Fruit fly (Drosophila melanogaster) whole organism, embryonic: ENCODE measurements around the gene CG4004.

Experiments
- Asciz ChIP-seq: fragments of 200-800 bp; sonication (Bioruptor generic); optimal IDR thresholded peaks from 2 replicates; lab custom pipeline; 2017; ENCODE audit warnings: missing biosample characterization, mild to moderate bottlenecking, missing genetic modification characterization, missing genetic modification reagents
- CG10654 ChIP-seq: fragments of 200-800 bp; sonication (Bioruptor generic); optimal IDR thresholded peaks from 2 replicates; lab custom pipeline; 2016; ENCODE audit warnings: missing biosample characterization, missing genetic modification characterization
- CG11085 ChIP-seq: fragments of 200-800 bp; sonication (Bioruptor generic); IDR thresholded peaks from 2 replicates; pipeline ENCODE4 v1.3.6; 2022; ENCODE audit warnings: missing biosample characterization, missing genetic modification characterization
- CG12391 ChIP-seq: fragments of 200-800 bp; sonication (Bioruptor generic); optimal IDR thresholded peaks from 3 replicates; lab custom pipeline; 2018; ENCODE audit warnings: missing biosample characterization, mild to moderate bottlenecking, missing genetic modification characterization, moderate library complexity
- CG13424 ChIP-seq: fragments of 200-800 bp; sonication (Bioruptor generic); optimal IDR thresholded peaks from 2 replicates; lab custom pipeline; 2019; ENCODE audit warnings: missing biosample characterization, mild to moderate bottlenecking, missing genetic modification characterization, moderate library complexity
- CG14050 ChIP-seq: fragments of 200-800 bp; sonication (Bioruptor generic); IDR thresholded peaks from 3 replicates; pipeline ENCODE4 v1.3.6; 2022; ENCODE audit warnings: missing biosample characterization, missing genetic modification characterization
- CG15011 ChIP-seq: fragments of 200-800 bp; sonication (Bioruptor generic); optimal IDR thresholded peaks from 3 replicates; lab custom pipeline; 2018; ENCODE audit warnings: missing biosample characterization, mild to moderate bottlenecking, missing genetic modification characterization
- CG15269 ChIP-seq: fragments of 200-800 bp; sonication (Bioruptor generic); optimal IDR thresholded peaks from 2 replicates; lab custom pipeline; 2018; ENCODE audit warnings: missing biosample characterization, mild to moderate bottlenecking, missing genetic modification characterization, moderate library complexity
- CG1529 ChIP-seq: fragments of 200-800 bp; sonication (Bioruptor generic); optimal IDR thresholded peaks from 3 replicates; lab custom pipeline; 2018; ENCODE audit warnings: missing biosample characterization, missing genetic modification characterization
- CG1603 ChIP-seq: fragments of 200-800 bp; sonication (Bioruptor generic); optimal IDR thresholded peaks from 2 replicates; lab custom pipeline; 2019; ENCODE audit warnings: missing biosample characterization, mild to moderate bottlenecking, missing genetic modification characterization, moderate library complexity
- CG17802 ChIP-seq: fragments of 200-800 bp; sonication (Bioruptor generic); optimal IDR thresholded peaks from 2 replicates; lab custom pipeline; 2018; ENCODE audit warnings: missing biosample characterization, mild to moderate bottlenecking, missing genetic modification characterization, moderate library complexity
- CG18262 ChIP-seq: fragments of 200-800 bp; optimal IDR thresholded peaks from 3 replicates; lab custom pipeline; 2019; ENCODE audit warnings: missing biosample characterization, mild to moderate bottlenecking, missing genetic modification characterization, moderate library complexity
- CG18476 ChIP-seq: fragments of 200-800 bp; sonication (Bioruptor generic); optimal IDR thresholded peaks from 2 replicates; lab custom pipeline; 2016; ENCODE audit warnings: missing biosample characterization, mild to moderate bottlenecking, missing genetic modification characterization
- CG18619 ChIP-seq: fragments of 200-800 bp; sonication (Bioruptor generic); optimal IDR thresholded peaks from 3 replicates; lab custom pipeline; 2017; ENCODE audit warnings: missing biosample characterization, mild to moderate bottlenecking, missing genetic modification characterization
- CG2116 ChIP-seq: fragments of 200-800 bp; sonication (Bioruptor generic); optimal IDR thresholded peaks from 3 replicates; lab custom pipeline; 2018; ENCODE audit warnings: missing biosample characterization, mild to moderate bottlenecking, missing genetic modification characterization
- CG31441 ChIP-seq: fragments of 200-800 bp; sonication (Bioruptor generic); IDR thresholded peaks from 2 replicates; pipeline ENCODE4 v1.3.6; 2022; ENCODE audit warnings: missing biosample characterization, missing genetic modification characterization
- CG33213 ChIP-seq: fragments of 200-800 bp; sonication (Bioruptor generic); optimal IDR thresholded peaks from 3 replicates; lab custom pipeline; 2016; ENCODE audit warnings: missing biosample characterization, missing genetic modification characterization
- CG42726 ChIP-seq: fragments of 200-800 bp; sonication (Bioruptor generic); IDR thresholded peaks from 2 replicates; pipeline ENCODE4 v1.3.6; 2022; ENCODE audit warnings: missing biosample characterization, missing genetic modification characterization; ENCODE audit not compliant: partially characterized antibody
- CG6765 ChIP-seq: fragments of 200-800 bp; sonication (Bioruptor generic); optimal IDR thresholded peaks from 3 replicates; lab custom pipeline; 2017; ENCODE audit warnings: missing biosample characterization, mild to moderate bottlenecking, missing genetic modification characterization
- CG6813 ChIP-seq: fragments of 200-800 bp; sonication (Bioruptor generic); optimal IDR thresholded peaks from 2 replicates; lab custom pipeline; 2017; ENCODE audit warnings: missing biosample characterization, missing genetic modification characterization, mild to moderate bottlenecking, moderate library complexity, missing genetic modification reagents
- CG8924 ChIP-seq: fragments of 200-800 bp; optimal IDR thresholded peaks from 3 replicates; lab custom pipeline; 2019; ENCODE audit warnings: missing biosample characterization, mild to moderate bottlenecking, missing genetic modification characterization, moderate library complexity
- CG9797 ChIP-seq: fragments of 200-800 bp; sonication (Bioruptor generic); optimal IDR thresholded peaks from 3 replicates; lab custom pipeline; 2018; ENCODE audit warnings: missing biosample characterization, mild to moderate bottlenecking, missing genetic modification characterization
- D19B ChIP-seq: fragments of 200-800 bp; sonication (Bioruptor generic); optimal IDR thresholded peaks from 2 replicates; lab custom pipeline; 2017; ENCODE audit warnings: missing biosample characterization, mild to moderate bottlenecking, missing genetic modification characterization
- Deaf1 ChIP-seq: fragments of 200-800 bp; optimal IDR thresholded peaks from 3 replicates; lab custom pipeline; 2019; ENCODE audit warnings: missing biosample characterization, mild to moderate bottlenecking, missing genetic modification characterization, moderate library complexity
- Dfd ChIP-seq, 2 experiments: fragments of >200 bp; optimal IDR thresholded peaks; 2 replicates each; lab custom pipeline; 2017; ENCODE audit warnings: missing biosample characterization in 2 of 2, missing genetic modification characterization in 2 of 2
- Dip3 ChIP-seq: fragments of 200-800 bp; sonication (Bioruptor generic); optimal IDR thresholded peaks from 3 replicates; lab custom pipeline; 2016; ENCODE audit warnings: missing biosample characterization, missing genetic modification characterization
- Ets97D ChIP-seq: fragments of 200-800 bp; sonication (Bioruptor generic); optimal IDR thresholded peaks from 3 replicates; lab custom pipeline; 2016; ENCODE audit warnings: missing biosample characterization, missing genetic modification characterization
- Fer2 ChIP-seq: fragments of 200-800 bp; sonication (Bioruptor generic); optimal IDR thresholded peaks from 2 replicates; lab custom pipeline; 2018; ENCODE audit warnings: missing biosample characterization, mild to moderate bottlenecking, missing genetic modification characterization, moderate library complexity
- Fer3 ChIP-seq: fragments of 200-800 bp; sonication (Bioruptor generic); optimal IDR thresholded peaks from 2 replicates; lab custom pipeline; 2018; ENCODE audit warnings: missing biosample characterization, mild to moderate bottlenecking, missing genetic modification characterization, moderate library complexity
- HLH54F ChIP-seq: fragments of 200-800 bp; sonication (Bioruptor generic); optimal IDR thresholded peaks from 3 replicates; lab custom pipeline; 2016; ENCODE audit warnings: missing biosample characterization, missing genetic modification characterization
- Jarid2 ChIP-seq: fragments of 200-800 bp; sonication (Bioruptor generic); optimal IDR thresholded peaks from 3 replicates; lab custom pipeline; 2017; ENCODE audit warnings: mild to moderate bottlenecking, missing biosample characterization, missing genetic modification reagents, missing genetic modification characterization
- Lhr ChIP-seq: fragments of 200-800 bp; sonication (Bioruptor generic); optimal IDR thresholded peaks from 3 replicates; lab custom pipeline; 2017; ENCODE audit warnings: mild to moderate bottlenecking, missing biosample characterization, missing genetic modification reagents, missing genetic modification characterization
- Lpt ChIP-seq: fragments of >200 bp; optimal IDR thresholded peaks from 2 replicates; lab custom pipeline; 2018; ENCODE audit warnings: missing biosample characterization, missing genetic modification characterization
- MESR4 ChIP-seq: fragments of 200-800 bp; sonication (Bioruptor generic); optimal IDR thresholded peaks from 2 replicates; lab custom pipeline; 2018; ENCODE audit warnings: missing biosample characterization, mild to moderate bottlenecking, missing genetic modification characterization, moderate library complexity
- Oaz ChIP-seq: fragments of 200-800 bp; sonication (Bioruptor generic); IDR thresholded peaks from 2 replicates; pipeline ENCODE4 v1.3.6; 2022; ENCODE audit warnings: missing biosample characterization, missing genetic modification characterization
- Ssrp ChIP-seq: fragments of 200-800 bp; sonication (Bioruptor generic); optimal IDR thresholded peaks from 2 replicates; lab custom pipeline; 2018; ENCODE audit warnings: missing biosample characterization, mild to moderate bottlenecking, missing genetic modification characterization, moderate library complexity
- ab ChIP-seq: fragments of 200-800 bp; sonication (Bioruptor generic); optimal IDR thresholded peaks from 2 replicates; lab custom pipeline; 2016; ENCODE audit warnings: missing biosample characterization, missing genetic modification characterization
- chm ChIP-seq: fragments of 200-800 bp; sonication (Bioruptor generic); IDR thresholded peaks from 2 replicates; pipeline ENCODE4 v1.3.6; 2022; ENCODE audit warnings: missing biosample characterization, missing genetic modification characterization
- disco-r ChIP-seq: fragments of 200-800 bp; sonication (Bioruptor generic); optimal IDR thresholded peaks from 2 replicates; lab custom pipeline; 2016; ENCODE audit warnings: missing biosample characterization, missing genetic modification characterization
- gem ChIP-seq: fragments of 200-800 bp; sonication (Bioruptor generic); optimal IDR thresholded peaks from 2 replicates; lab custom pipeline; 2019; ENCODE audit warnings: missing biosample characterization, mild to moderate bottlenecking, missing genetic modification characterization, moderate library complexity
- hbn ChIP-seq: fragments of 200-800 bp; sonication (Bioruptor generic); IDR thresholded peaks from 2 replicates; pipeline ENCODE4 v1.3.6; 2022; ENCODE audit warnings: missing biosample characterization, missing genetic modification characterization; ENCODE audit not compliant: partially characterized antibody
- inv ChIP-seq: fragments of 200-800 bp; sonication (Bioruptor generic); IDR thresholded peaks from 2 replicates; pipeline ENCODE4 v1.3.6; 2022; ENCODE audit warnings: missing biosample characterization, missing genetic modification characterization; ENCODE audit not compliant: partially characterized antibody
- nau ChIP-seq: fragments of 200-800 bp; sonication (Bioruptor generic); optimal IDR thresholded peaks from 3 replicates; lab custom pipeline; 2017; ENCODE audit warnings: missing biosample characterization, mild to moderate bottlenecking, missing genetic modification characterization, missing genetic modification reagents
- nerfin-1 ChIP-seq: fragments of 200-800 bp; sonication (Bioruptor generic); optimal IDR thresholded peaks from 3 replicates; lab custom pipeline; 2019; ENCODE audit warnings: missing biosample characterization, mild to moderate bottlenecking, missing genetic modification characterization, moderate library complexity
- pnt ChIP-seq: fragments of 200-800 bp; sonication (Bioruptor generic); optimal IDR thresholded peaks from 3 replicates; lab custom pipeline; 2016; ENCODE audit warnings: missing biosample characterization, missing genetic modification characterization
- prd ChIP-seq, 3 experiments: fragments of >200 bp in 2 of 3; fragments of 200-800 bp in 1 of 3; sonication (Bioruptor generic) in 1 of 3; optimal IDR thresholded peaks in 2 of 3; IDR thresholded peaks in 1 of 3; 2 replicates in 2 of 3; 3 replicates in 1 of 3; pipeline versions ENCODE4 v1.3.6 to Lab custom; 2017 to 2022; ENCODE audit warnings: missing biosample characterization in 1 of 3, missing genetic modification characterization in 1 of 3
- slou ChIP-seq: fragments of 200-800 bp; sonication (Bioruptor generic); optimal IDR thresholded peaks from 3 replicates; lab custom pipeline; 2016; ENCODE audit warnings: missing biosample characterization, missing genetic modification characterization
- tll ChIP-seq, 2 experiments: fragments of 200-800 bp in 1 of 2; fragments of >200 bp in 1 of 2; sonication (Bioruptor generic) in 1 of 2; optimal IDR thresholded peaks; 2 replicates each; lab custom pipeline; 2017 to 2019; ENCODE audit warnings: missing biosample characterization in 2 of 2, missing genetic modification characterization in 2 of 2, mild to moderate bottlenecking in 1 of 2, moderate library complexity in 1 of 2

CG4004 gene

dm6 chrX:12719152-12719779 lies 24.7 kb upstream of the CG4004 start (continued):
- TF ChIP-seq HLH54F (GFP tag; lab: Kevin White, UChicago) (peak; percentile 69), Lpt (GFP tag; lab: Kevin White, UChicago) (no peak), CG33213 (GFP tag; lab: Kevin White, UChicago) (peak; percentile 56), nerfin-1 (peak; percentile 19), nau (peak; percentile 49), MESR4 (GFP tag; lab: Kevin White, UChicago) (no peak), CG13424 (tag; lab: Kevin White, UChicago) (peak; percentile 64), CG15269 (tag; lab: Kevin White, UChicago) (peak; percentile 67), pnt (GFP tag; lab: Kevin White, UChicago) (peak; percentile 72), CG1603 (tag; lab: Kevin White, UChicago) (peak; percentile 79), Ets97D (GFP tag; lab: Kevin White, UChicago) (no peak), CG1529 (GFP tag; lab: Kevin White, UChicago) (peak; percentile 46), Oaz (GFP tag; lab: Robert Waterston, UW) (peak; percentile 53; the same call in 1 of the 2 replicates), Dfd (GFP tag; optimal IDR thresholded peaks at IDR 0.05; lab: Kevin White, UChicago) (no peak), slou (GFP tag; lab: Kevin White, UChicago) (peak; percentile 73), CG15011 (peak; percentile 41), Fer2 (tag; lab: Kevin White, UChicago) (no peak), gem (peak; percentile 84), inv (no peak), CG8924 (peak; percentile 63), prd (optimal IDR thresholded peaks at IDR 0.05; lab: Kevin White, UChicago) (no peak), prd (GFP tag; IDR thresholded peaks at IDR 0.05; lab: Robert Waterston, UW) (peak; percentile 76), CG18619 (peak; percentile 72), disco-r (GFP tag; lab: Kevin White, UChicago) (peak; percentile 28), CG18262 (tag; lab: Kevin White, UChicago) (peak; percentile 64), CG12391 (tag; lab: Kevin White, UChicago) (peak; percentile 69), Fer3 (tag; lab: Kevin White, UChicago) (peak; percentile 60), tll (GFP tag; optimal IDR thresholded peaks at IDR 0.05; lab: Kevin White, UChicago) (no peak), CG6765 (GFP tag; lab: Kevin White, UChicago) (peak; percentile 44), Jarid2 (GFP tag; lab: Kevin White, UChicago) (peak; percentile 27), CG10654 (peak; percentile 68), chm (GFP tag; lab: Robert Waterston, UW) (0 out of 2 replicates have a peak, but pooled peaks have one; percentile 30), CG14050 (GFP tag; lab: Robert Waterston, UW) (peak; percentile 60), Dip3 (peak; percentile 49), Ssrp (tag; lab: Kevin White, UChicago) (peak; percentile 61), CG31441 (GFP tag; lab: Robert Waterston, UW) (peak; percentile 68; the same call in 1 of the 2 replicates), Lhr (GFP tag; lab: Kevin White, UChicago) (peak; percentile 26), Asciz (GFP tag; lab: Kevin White, UChicago) (peak; percentile 40), Deaf1 (tag; lab: Kevin White, UChicago) (peak; percentile 6), CG9797 (no peak), CG11085 (peak; percentile 51; the same call in 1 of the 2 replicates), CG17802 (tag; lab: Kevin White, UChicago) (peak; percentile 46), CG42726 (no peak), D19B (GFP tag; lab: Kevin White, UChicago) (peak; percentile 43), hbn (GFP tag; lab: Robert Waterston, UW) (no peak), CG18476 (peak; percentile 22), CG6813 (GFP tag; lab: Kevin White, UChicago) (peak; percentile 58), ab (GFP tag; lab: Kevin White, UChicago) (peak; percentile 64), CG2116 (GFP tag; lab: Kevin White, UChicago) (no peak)
